Fruit fly (Drosophila melanogaster) whole organism, adult: ENCODE data around the gene S.
A peak's percentile ranks its signal among the peaks of the same experiment; 100 is the strongest.

Experiments used
- CG11617 ChIP-seq: fragments of 200-800 bp; sonication (Bioruptor generic); optimal IDR thresholded peaks from 2 replicates; lab custom pipeline; 2017; ENCODE audit warnings: mild to moderate bottlenecking, missing biosample characterization, missing genetic modification reagents, missing genetic modification characterization
- CG12768 ChIP-seq: fragments of 200-800 bp; sonication (Bioruptor generic); optimal IDR thresholded peaks from 2 replicates; lab custom pipeline; 2017; ENCODE audit warnings: missing biosample characterization, missing genetic modification characterization, mild to moderate bottlenecking, moderate library complexity, missing genetic modification reagents
- CG14711 ChIP-seq: fragments of 200-800 bp; sonication (Bioruptor generic); optimal IDR thresholded peaks from 2 replicates; lab custom pipeline; 2018; ENCODE audit warnings: missing biosample characterization, mild to moderate bottlenecking, missing genetic modification characterization, moderate library complexity
- CG1620 ChIP-seq: fragments of 200-800 bp; sonication (Bioruptor generic); optimal IDR thresholded peaks from 2 replicates; lab custom pipeline; 2016; ENCODE audit warnings: missing biosample characterization, missing genetic modification characterization
- CG33017 ChIP-seq: fragments of 200-800 bp; sonication (Bioruptor generic); optimal IDR thresholded peaks from 2 replicates; lab custom pipeline; 2018; ENCODE audit warnings: missing biosample characterization, mild to moderate bottlenecking, missing genetic modification characterization, moderate library complexity
- CG5204 ChIP-seq: fragments of 200-800 bp; sonication (Bioruptor generic); optimal IDR thresholded peaks from 2 replicates; lab custom pipeline; 2016; ENCODE audit warnings: missing biosample characterization, missing genetic modification characterization
- CG7045 ChIP-seq: fragments of 200-800 bp; sonication (Bioruptor generic); optimal IDR thresholded peaks from 2 replicates; lab custom pipeline; 2017; ENCODE audit warnings: missing biosample characterization, mild to moderate bottlenecking, missing genetic modification characterization
- CG7101 ChIP-seq: fragments of 200-800 bp; sonication (Bioruptor generic); optimal IDR thresholded peaks from 2 replicates; lab custom pipeline; 2018; ENCODE audit warnings: missing biosample characterization, mild to moderate bottlenecking, missing genetic modification characterization, moderate library complexity
- Clk ChIP-seq: fragments of 200-800 bp; sonication (Bioruptor generic); optimal IDR thresholded peaks from 2 replicates; lab custom pipeline; 2017; ENCODE audit warnings: missing biosample characterization, missing genetic modification characterization
- Crg-1 ChIP-seq: fragments of 200-800 bp; sonication (Bioruptor generic); optimal IDR thresholded peaks from 2 replicates; lab custom pipeline; 2016; ENCODE audit warnings: missing biosample characterization, missing genetic modification characterization
- Hr96 ChIP-seq: fragments of 200-800 bp; sonication (Bioruptor generic); optimal IDR thresholded peaks from 2 replicates; lab custom pipeline; 2016; ENCODE audit warnings: missing biosample characterization, missing genetic modification characterization
- Mnt ChIP-seq: fragments of 200-800 bp; sonication (Bioruptor generic); optimal IDR thresholded peaks from 2 replicates; lab custom pipeline; 2016; ENCODE audit warnings: missing biosample characterization, mild to moderate bottlenecking, missing genetic modification characterization
- bab1 ChIP-seq: fragments of 200-800 bp; sonication (Bioruptor generic); optimal IDR thresholded peaks from 3 replicates; lab custom pipeline; 2019; ENCODE audit warnings: missing biosample characterization, mild to moderate bottlenecking, missing genetic modification characterization, moderate library complexity
- cic ChIP-seq: fragments of 200-800 bp; sonication (Bioruptor generic); optimal IDR thresholded peaks from 2 replicates; lab custom pipeline; 2017; ENCODE audit warnings: missing biosample characterization, mild to moderate bottlenecking, missing genetic modification characterization, moderate library complexity
- cnc ChIP-seq, 2 experiments: fragments of >200 bp; optimal IDR thresholded peaks; 2 replicates each; lab custom pipeline; 2017
- kay ChIP-seq: fragments of 200-800 bp; sonication (Bioruptor generic); peaks from one replicate; lab custom pipeline; 2016; ENCODE audit warnings: missing biosample characterization, missing genetic modification characterization, borderline replicate concordance
- ovo ChIP-seq: fragments of 200-800 bp; sonication (Bioruptor generic); optimal IDR thresholded peaks from 2 replicates; lab custom pipeline; 2016; ENCODE audit warnings: missing biosample characterization, missing genetic modification characterization
- pad ChIP-seq: fragments of 200-800 bp; sonication (Bioruptor generic); optimal IDR thresholded peaks from 3 replicates; lab custom pipeline; 2017; ENCODE audit warnings: missing biosample characterization, missing genetic modification characterization, mild to moderate bottlenecking, moderate library complexity, missing genetic modification reagents
- tj ChIP-seq: fragments of 200-800 bp; sonication (Bioruptor generic); optimal IDR thresholded peaks from 3 replicates; lab custom pipeline; 2017; ENCODE audit warnings: missing biosample characterization, mild to moderate bottlenecking, missing genetic modification characterization, moderate library complexity
- toe ChIP-seq: fragments of 200-800 bp; sonication (Bioruptor generic); optimal IDR thresholded peaks from 2 replicates; lab custom pipeline; 2016; ENCODE audit warnings: missing biosample characterization, missing genetic modification characterization

The S gene

dm6 chr2L:1116661-1117322 is 39.2 kb upstream of the S start:
- TF ChIP-seq toe (GFP tag; lab: Kevin White, UChicago) (peak; percentile 26), CG5204 (GFP tag; lab: Kevin White, UChicago) (no peak), bab1 (GFP tag; lab: Kevin White, UChicago) (no peak), CG12768 (GFP tag; lab: Kevin White, UChicago) (peak; percentile 82), cic (GFP tag; lab: Kevin White, UChicago) (peak; percentile 99), CG11617 (no peak), kay (GFP tag; lab: Kevin White, UChicago) (peak; percentile 97), Crg-1 (GFP tag; lab: Kevin White, UChicago) (no peak), Mnt (GFP tag; lab: Kevin White, UChicago) (peak; percentile 57), CG7045 (GFP tag; lab: Kevin White, UChicago) (peak; percentile 26), pad (GFP tag; lab: Kevin White, UChicago) (no peak), CG7101 (tag; lab: Kevin White, UChicago) (no peak), cnc (optimal IDR thresholded peaks at IDR 0.05; lab: Kevin White, UChicago) (no peak), CG33017 (peak; percentile 18), CG14711 (tag; lab: Kevin White, UChicago) (no peak), Clk (no peak), CG1620 (GFP tag; lab: Kevin White, UChicago) (no peak), ovo (no peak), tj (no peak), Hr96 (peak; percentile 34)

dm6 chr2L:1114230-1114629 is 36.6 kb upstream of the S start:
- TF ChIP-seq CG33017 (peak; percentile 9), Mnt (GFP tag; lab: Kevin White, UChicago) (peak; percentile 2), tj (peak; percentile 8), kay (GFP tag; lab: Kevin White, UChicago) (no peak), CG1620 (GFP tag; lab: Kevin White, UChicago) (no peak), CG5204 (GFP tag; lab: Kevin White, UChicago) (no peak), CG12768 (GFP tag; lab: Kevin White, UChicago) (peak; percentile 6), cic (GFP tag; lab: Kevin White, UChicago) (peak; percentile 45), bab1 (GFP tag; lab: Kevin White, UChicago) (no peak), Clk (peak; percentile 49), ovo (peak; percentile 1), cnc (optimal IDR thresholded peaks at IDR 0.05; lab: Kevin White, UChicago) (no peak), CG14711 (tag; lab: Kevin White, UChicago) (no peak)

dm6 chr2L:1112641-1113040 is 35.0 kb upstream of the S start, which contains the start of gene CG14340:
CG14340 (plus strand) TSS chr2L:1112941.
- TF ChIP-seq kay (GFP tag; lab: Kevin White, UChicago) (no peak), ovo (no peak), Mnt (GFP tag; lab: Kevin White, UChicago) (no peak), bab1 (GFP tag; lab: Kevin White, UChicago) (no peak), tj (no peak), Hr96 (no peak), CG1620 (GFP tag; lab: Kevin White, UChicago) (no peak), Crg-1 (GFP tag; lab: Kevin White, UChicago) (no peak), CG5204 (GFP tag; lab: Kevin White, UChicago) (no peak), CG7101 (tag; lab: Kevin White, UChicago) (no peak), CG33017 (no peak), Clk (no peak), CG11617 (no peak)

dm6 chr2L:1108029-1108688 is 30.5 kb upstream of the S start, which contains the start of the genes PolrMT and CG14339:
PolrMT (minus strand) TSS chr2L:1108373.
CG14339 (plus strand) TSS chr2L:1108540.
- TF ChIP-seq Mnt (GFP tag; lab: Kevin White, UChicago) (peak; percentile 97), kay (GFP tag; lab: Kevin White, UChicago) (no peak), Hr96 (no peak), CG11617 (peak; percentile 45), bab1 (GFP tag; lab: Kevin White, UChicago) (peak; percentile 45), CG33017 (peak; percentile 9), CG12768 (GFP tag; lab: Kevin White, UChicago) (peak; percentile 21), ovo (peak; percentile 1), Crg-1 (GFP tag; lab: Kevin White, UChicago) (peak; percentile 45), pad (GFP tag; lab: Kevin White, UChicago) (no peak), CG5204 (GFP tag; lab: Kevin White, UChicago) (no peak), toe (GFP tag; lab: Kevin White, UChicago) (no peak), cic (GFP tag; lab: Kevin White, UChicago) (peak; percentile 42), CG7101 (tag; lab: Kevin White, UChicago) (no peak), CG1620 (GFP tag; lab: Kevin White, UChicago) (no peak), tj (peak; percentile 94), CG14711 (tag; lab: Kevin White, UChicago) (no peak), cnc (optimal IDR thresholded peaks at IDR 0.05; lab: Kevin White, UChicago) (no peak), CG7045 (GFP tag; lab: Kevin White, UChicago) (no peak), Clk (no peak)

- no peak for TF ChIP-seq CG14711 (tag; lab: Kevin White, UChicago)
- peak; percentile 29 for TF ChIP-seq CG33017
- TF ChIP-seq Crg-1 (GFP tag; lab: Kevin White, UChicago) = no peak
- TF ChIP-seq ovo = no peak
- TF ChIP-seq cic (GFP tag; lab: Kevin White, UChicago) = peak; percentile 33
- TF ChIP-seq Clk = no peak
- TF ChIP-seq pad (GFP tag; lab: Kevin White, UChicago) = peak; percentile 70
- TF ChIP-seq Mnt (GFP tag; lab: Kevin White, UChicago) = peak; percentile 72
- TF ChIP-seq cnc (optimal IDR thresholded peaks at IDR 0.05; lab: Kevin White, UChicago) = no peak
- TF ChIP-seq kay (GFP tag; lab: Kevin White, UChicago) = no peak
- no peak for TF ChIP-seq CG5204 (GFP tag; lab: Kevin White, UChicago)
- TF ChIP-seq bab1 (GFP tag; lab: Kevin White, UChicago) = no peak
- no peak for TF ChIP-seq CG7101 (tag; lab: Kevin White, UChicago)
- TF ChIP-seq toe (GFP tag; lab: Kevin White, UChicago) = no peak
- TF ChIP-seq CG11617 = peak; percentile 2
- TF ChIP-seq Hr96 = peak; percentile 6
- peak; percentile 44 for TF ChIP-seq CG12768 (GFP tag; lab: Kevin White, UChicago)
- no peak for TF ChIP-seq CG7045 (GFP tag; lab: Kevin White, UChicago)
- TF ChIP-seq tj = peak; percentile 6
- no peak for TF ChIP-seq CG1620 (GFP tag; lab: Kevin White, UChicago)
Observed at dm6 chr2L:1102349-1102748, 24.7 kb upstream of the S start, which contains the start of gene CG4629. CG4629 (minus strand) TSS chr2L:1102504.
